Worm (Caenorhabditis elegans) whole organism, L2 larva: ENCODE data around the gene elo-7.

Source experiments
- blmp-1 ChIP-seq: sonication (generic microtip); optimal IDR thresholded peaks from 2 replicates; lab custom pipeline; 2017; ENCODE audit warnings: missing genetic modification characterization, mild to moderate bottlenecking, missing compliant biosample characterization, antibody characterized with exemption, moderate library complexity; ENCODE audit not compliant: insufficient read depth
- elt-3 ChIP-seq: sonication (generic microtip); optimal IDR thresholded peaks from 2 replicates; lab custom pipeline; 2017; ENCODE audit warnings: missing biosample characterization, missing genetic modification characterization
- fos-1 ChIP-seq: fragments of 150-350 bp; optimal IDR thresholded peaks from 2 replicates; lab custom pipeline; 2014; ENCODE audit warnings: missing biosample characterization, missing genetic modification characterization
- lin-13 ChIP-seq: fragments of 150-350 bp; optimal IDR thresholded peaks from 2 replicates; lab custom pipeline; 2014; ENCODE audit warnings: missing biosample characterization, missing genetic modification reagents, missing genetic modification characterization
- nhr-25 ChIP-seq: fragments of 150-350 bp; sonication (generic microtip); optimal IDR thresholded peaks from 3 replicates; lab custom pipeline; 2014; ENCODE audit warnings: missing biosample characterization, missing genetic modification characterization
- unc-39 ChIP-seq: fragments of 150-350 bp; optimal IDR thresholded peaks from 2 replicates; lab custom pipeline; 2014; ENCODE audit warnings: missing biosample characterization, missing genetic modification characterization
- ztf-11 ChIP-seq: sonication (generic microtip); optimal IDR thresholded peaks from 2 replicates; lab custom pipeline; 2017; ENCODE audit warnings: missing biosample characterization, missing genetic modification characterization

ce11 chrIV:9533071-9533470 lies 3.3 kb downstream of the elo-7 start, which contains the start of gene F56H11.2:
- TF ChIP-seq unc-39: no peak
- no peak for TF ChIP-seq ztf-11 (tag; lab: Kevin White, UChicago)
- no peak for TF ChIP-seq elt-3 (tag; lab: Kevin White, UChicago)
- no peak for TF ChIP-seq blmp-1 (tag; lab: Kevin White, UChicago)
- TF ChIP-seq fos-1: no peak
- no peak for TF ChIP-seq nhr-25 (tag; lab: Kevin White, UChicago)
- TF ChIP-seq lin-13 (GFP tag; lab: Kevin White, UChicago): no peak
